Worm (Caenorhabditis elegans) whole organism, late embryonic: ENCODE data around the gene rcan-1.

ENCODE experiments used
- C08G9.2 ChIP-seq: sonication (generic microtip); optimal IDR thresholded peaks from 2 replicates; lab custom pipeline; 2016; ENCODE audit warnings: mild to moderate bottlenecking, missing genetic modification characterization, moderate library complexity, missing compliant biosample characterization
- C38D4.7 ChIP-seq: fragments of 200-800 bp; sonication (Bioruptor generic); optimal IDR thresholded peaks from 2 replicates; lab custom pipeline; 2018; ENCODE audit warnings: mild to moderate bottlenecking, missing genetic modification characterization, moderate library complexity, missing compliant biosample characterization
- K09A11.1 ChIP-seq: sonication (generic microtip); optimal IDR thresholded peaks from 2 replicates; lab custom pipeline; 2017; ENCODE audit warnings: antibody characterized with exemption, mild to moderate bottlenecking, missing genetic modification characterization, missing compliant biosample characterization; ENCODE audit not compliant: insufficient read depth
- T23F11.4 ChIP-seq: fragments of 200-800 bp; sonication (Bioruptor generic); optimal IDR thresholded peaks from 2 replicates; lab custom pipeline; 2018; ENCODE audit warnings: mild to moderate bottlenecking, missing genetic modification characterization, missing compliant biosample characterization
- Y22D7AL.16 ChIP-seq: sonication (generic microtip); optimal IDR thresholded peaks from 2 replicates; lab custom pipeline; 2016; ENCODE audit warnings: missing genetic modification characterization, missing compliant biosample characterization
- ahr-1 ChIP-seq: sonication (generic microtip); optimal IDR thresholded peaks from 2 replicates; lab custom pipeline; 2016; ENCODE audit warnings: missing genetic modification characterization, missing compliant biosample characterization
- ceh-18 ChIP-seq: sonication (generic microtip); optimal IDR thresholded peaks from 2 replicates; lab custom pipeline; 2016; ENCODE audit warnings: missing genetic modification characterization, missing compliant biosample characterization
- ceh-19 ChIP-seq: fragments of 200-800 bp; sonication (Bioruptor generic); optimal IDR thresholded peaks from 2 replicates; lab custom pipeline; 2018; ENCODE audit warnings: mild to moderate bottlenecking, missing genetic modification characterization, missing compliant biosample characterization
- ceh-30 ChIP-seq: fragments of 150-350 bp; optimal IDR thresholded peaks from 2 replicates; lab custom pipeline; 2014; ENCODE audit warnings: missing biosample characterization, missing genetic modification characterization
- ceh-31 ChIP-seq: sonication (generic microtip); optimal IDR thresholded peaks from 2 replicates; lab custom pipeline; 2016; ENCODE audit warnings: missing genetic modification characterization, missing compliant biosample characterization
- ceh-34 ChIP-seq: sonication (generic microtip); optimal IDR thresholded peaks from 2 replicates; lab custom pipeline; 2016; ENCODE audit warnings: mild to moderate bottlenecking, missing genetic modification characterization, missing compliant biosample characterization
- ceh-45 ChIP-seq: fragments of 200-800 bp; sonication (Bioruptor generic); IDR thresholded peaks from 2 replicates; pipeline ENCODE4 v1.3.6; 2022; ENCODE audit warnings: missing genetic modification reagents, missing genetic modification characterization, missing compliant biosample characterization
- ceh-48 ChIP-seq: sonication (generic microtip); optimal IDR thresholded peaks from 2 replicates; lab custom pipeline; 2016; ENCODE audit warnings: missing genetic modification characterization, inconsistent platforms, missing compliant biosample characterization
- che-1 ChIP-seq: sonication (generic microtip); optimal IDR thresholded peaks from 2 replicates; lab custom pipeline; 2016; ENCODE audit warnings: mild to moderate bottlenecking, missing genetic modification characterization, missing compliant biosample characterization
- dve-1 ChIP-seq: sonication (generic microtip); optimal IDR thresholded peaks from 2 replicates; lab custom pipeline; 2017; ENCODE audit warnings: antibody characterized with exemption, mild to moderate bottlenecking, missing genetic modification characterization, missing compliant biosample characterization
- elt-2 ChIP-seq: sonication (generic microtip); optimal IDR thresholded peaks from 2 replicates; lab custom pipeline; 2016; ENCODE audit warnings: missing genetic modification reagents, missing genetic modification characterization, missing compliant biosample characterization
- elt-4 ChIP-seq: sonication (generic microtip); optimal IDR thresholded peaks from 2 replicates; lab custom pipeline; 2016; ENCODE audit warnings: missing genetic modification characterization, missing compliant biosample characterization
- ets-4 ChIP-seq: sonication (generic microtip); optimal IDR thresholded peaks from 2 replicates; lab custom pipeline; 2016; ENCODE audit warnings: missing genetic modification characterization, missing compliant biosample characterization
- fax-1 ChIP-seq: sonication (generic microtip); optimal IDR thresholded peaks from 2 replicates; lab custom pipeline; 2016; ENCODE audit warnings: missing genotype, missing genetic modification characterization, missing compliant biosample characterization
- fkh-10 ChIP-seq: fragments of 150-350 bp; optimal IDR thresholded peaks from 2 replicates; lab custom pipeline; 2014; ENCODE audit warnings: missing biosample characterization, missing genetic modification reagents, missing genetic modification characterization
- gmeb-2 ChIP-seq: sonication (generic microtip); optimal IDR thresholded peaks from 2 replicates; lab custom pipeline; 2016; ENCODE audit warnings: missing genetic modification characterization, inconsistent platforms, missing compliant biosample characterization
- hlh-13 ChIP-seq: fragments of 200-800 bp; sonication (Bioruptor generic); optimal IDR thresholded peaks from 2 replicates; lab custom pipeline; 2018; ENCODE audit warnings: mild to moderate bottlenecking, missing genetic modification characterization, missing compliant biosample characterization
- hlh-15 ChIP-seq: sonication (generic microtip); optimal IDR thresholded peaks from 2 replicates; lab custom pipeline; 2016; ENCODE audit warnings: missing genetic modification characterization, missing compliant biosample characterization
- hlh-30 ChIP-seq: sonication (generic microtip); optimal IDR thresholded peaks from 2 replicates; lab custom pipeline; 2017; ENCODE audit warnings: antibody characterized with exemption, missing genetic modification characterization, missing compliant biosample characterization; ENCODE audit not compliant: insufficient read depth
- lin-11 ChIP-seq: fragments of 200-800 bp; sonication (Bioruptor generic); optimal IDR thresholded peaks from 2 replicates; lab custom pipeline; 2018; ENCODE audit warnings: mild to moderate bottlenecking, missing genetic modification characterization, missing compliant biosample characterization
- nfya-1 ChIP-seq: sonication (generic microtip); optimal IDR thresholded peaks from 2 replicates; lab custom pipeline; 2017; ENCODE audit warnings: missing genetic modification characterization, mild to moderate bottlenecking, missing compliant biosample characterization, antibody characterized with exemption, moderate library complexity
- odd-2 ChIP-seq: sonication (generic microtip); optimal IDR thresholded peaks from 2 replicates; lab custom pipeline; 2017; ENCODE audit warnings: antibody characterized with exemption, mild to moderate bottlenecking, missing genetic modification characterization, missing compliant biosample characterization
- pax-1 ChIP-seq: fragments of 150-350 bp; optimal IDR thresholded peaks from 2 replicates; lab custom pipeline; 2014; ENCODE audit warnings: missing biosample characterization, missing genetic modification characterization
- pha-2 ChIP-seq: sonication (generic microtip); optimal IDR thresholded peaks from 2 replicates; lab custom pipeline; 2017; ENCODE audit warnings: mild to moderate bottlenecking, missing genetic modification characterization, missing compliant biosample characterization
- pha-4 ChIP-seq: fragments of 150-350 bp; optimal IDR thresholded peaks from 2 replicates; lab custom pipeline; 2018; ENCODE audit warnings: missing biosample characterization, missing genetic modification reagents, missing genetic modification characterization
- pros-1 ChIP-seq: fragments of 150-350 bp; optimal IDR thresholded peaks from 2 replicates; lab custom pipeline; 2014; ENCODE audit warnings: missing biosample characterization, missing genetic modification reagents, missing genetic modification characterization
- ref-2 ChIP-seq: sonication (generic microtip); optimal IDR thresholded peaks from 2 replicates; lab custom pipeline; 2016; ENCODE audit warnings: missing genetic modification characterization, missing compliant biosample characterization
- rnt-1 ChIP-seq: sonication (generic microtip); optimal IDR thresholded peaks from 2 replicates; lab custom pipeline; 2016; ENCODE audit warnings: missing genetic modification characterization, missing compliant biosample characterization
- sdc-2 ChIP-seq: sonication (generic microtip); optimal IDR thresholded peaks from 2 replicates; lab custom pipeline; 2016; ENCODE audit warnings: missing genotype, missing genetic modification characterization, missing compliant biosample characterization
- sox-2 ChIP-seq: fragments of 200-800 bp; sonication (Bioruptor generic); IDR thresholded peaks from 2 replicates; pipeline ENCODE4 v1.3.6; 2022; ENCODE audit warnings: missing genetic modification reagents, missing genetic modification characterization, missing compliant biosample characterization
- tbx-2 ChIP-seq: sonication (generic microtip); optimal IDR thresholded peaks from 2 replicates; lab custom pipeline; 2016; ENCODE audit warnings: missing genetic modification characterization, missing compliant biosample characterization
- ttx-3 ChIP-seq: sonication (generic microtip); optimal IDR thresholded peaks from 2 replicates; lab custom pipeline; 2016; ENCODE audit warnings: missing genetic modification reagents, missing genetic modification characterization, missing compliant biosample characterization
- unc-42 ChIP-seq: sonication (generic microtip); optimal IDR thresholded peaks from 2 replicates; lab custom pipeline; 2016; ENCODE audit warnings: missing genotype, missing genetic modification characterization, missing compliant biosample characterization
- unc-55 ChIP-seq: sonication (generic microtip); optimal IDR thresholded peaks from 2 replicates; lab custom pipeline; 2017; ENCODE audit warnings: missing biosample characterization, missing genetic modification reagents, missing genetic modification characterization
- unc-86 ChIP-seq: sonication (generic microtip); optimal IDR thresholded peaks from 2 replicates; lab custom pipeline; 2016; ENCODE audit warnings: missing genetic modification characterization, missing compliant biosample characterization

rcan-1 gene

DNA sequence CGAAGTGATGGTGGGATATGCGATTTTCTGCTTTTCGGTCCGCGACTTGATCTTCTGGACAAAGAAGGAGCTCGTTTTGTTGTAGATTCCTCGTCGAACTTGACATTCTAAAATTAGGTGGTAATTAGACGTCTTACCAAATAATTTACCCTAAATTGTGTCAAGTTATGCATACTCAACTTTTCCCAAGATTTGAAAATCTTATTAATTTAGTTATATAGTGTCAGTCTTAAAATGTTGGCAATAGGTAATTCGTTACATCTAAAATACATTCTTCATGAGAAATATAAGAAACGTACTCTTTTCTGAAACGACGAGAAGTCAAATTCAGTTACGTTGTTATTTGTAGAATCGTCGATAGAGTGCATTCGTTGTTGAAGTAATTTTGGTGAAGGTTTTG, 23.6 kb upstream of the rcan-1 start:
- TF ChIP-seq pha-2 (tag; lab: Kevin White, UChicago), result no peak
- no peak for TF ChIP-seq fkh-10 (GFP tag; lab: Kevin White, UChicago)
- TF ChIP-seq odd-2, result no peak
- no peak for TF ChIP-seq hlh-15
- no peak for TF ChIP-seq ceh-30 (tag; lab: Kevin White, UChicago)
- no peak for TF ChIP-seq C38D4.7

- no peak for TF ChIP-seq sdc-2
- TF ChIP-seq K09A11.1 (tag; lab: Kevin White, UChicago), result peak; percentile 47
- peak; percentile 98 for TF ChIP-seq ceh-48
- TF ChIP-seq C38D4.7, result no peak
- peak; percentile 60 for TF ChIP-seq ceh-18 (tag; lab: Kevin White, UChicago)
- TF ChIP-seq rnt-1, result peak; percentile 5
- peak; percentile 69 for TF ChIP-seq dve-1 (tag; lab: Kevin White, UChicago)
- TF ChIP-seq nfya-1 (tag; lab: Kevin White, UChicago), result peak; percentile 87
- TF ChIP-seq hlh-13 (GFP tag; lab: Kevin White, UChicago), result no peak
- TF ChIP-seq pros-1 (tag; lab: Kevin White, UChicago), result peak; percentile 11
- TF ChIP-seq C08G9.2 (tag; lab: Kevin White, UChicago), result no peak
- peak; percentile 71 for TF ChIP-seq unc-55 (GFP tag; lab: Kevin White, UChicago)
- TF ChIP-seq tbx-2 (tag; lab: Kevin White, UChicago), result peak; percentile 29
- TF ChIP-seq Y22D7AL.16 (tag; lab: Kevin White, UChicago), result no peak
- peak; percentile 40 for TF ChIP-seq ets-4
- TF ChIP-seq unc-42 (tag; lab: Kevin White, UChicago), result peak; percentile 78
- peak; percentile 85 for TF ChIP-seq ceh-31 (tag; lab: Kevin White, UChicago)
- peak; percentile 56 for TF ChIP-seq hlh-30 (tag; lab: Kevin White, UChicago)
- no peak for TF ChIP-seq ceh-19
- TF ChIP-seq elt-2 (tag; lab: Kevin White, UChicago), result peak; percentile 24
- no peak for TF ChIP-seq lin-11 (tag; lab: Kevin White, UChicago)
- peak; percentile 46 for TF ChIP-seq ceh-34 (tag; lab: Kevin White, UChicago)
These were observed 22.3 kb upstream of the rcan-1 start, which contains the start of gene rpl-23 for ce11 chrIII:5706077-5706627. TSS of gene rpl-23 (minus strand) at chrIII:5706127.

DNA sequence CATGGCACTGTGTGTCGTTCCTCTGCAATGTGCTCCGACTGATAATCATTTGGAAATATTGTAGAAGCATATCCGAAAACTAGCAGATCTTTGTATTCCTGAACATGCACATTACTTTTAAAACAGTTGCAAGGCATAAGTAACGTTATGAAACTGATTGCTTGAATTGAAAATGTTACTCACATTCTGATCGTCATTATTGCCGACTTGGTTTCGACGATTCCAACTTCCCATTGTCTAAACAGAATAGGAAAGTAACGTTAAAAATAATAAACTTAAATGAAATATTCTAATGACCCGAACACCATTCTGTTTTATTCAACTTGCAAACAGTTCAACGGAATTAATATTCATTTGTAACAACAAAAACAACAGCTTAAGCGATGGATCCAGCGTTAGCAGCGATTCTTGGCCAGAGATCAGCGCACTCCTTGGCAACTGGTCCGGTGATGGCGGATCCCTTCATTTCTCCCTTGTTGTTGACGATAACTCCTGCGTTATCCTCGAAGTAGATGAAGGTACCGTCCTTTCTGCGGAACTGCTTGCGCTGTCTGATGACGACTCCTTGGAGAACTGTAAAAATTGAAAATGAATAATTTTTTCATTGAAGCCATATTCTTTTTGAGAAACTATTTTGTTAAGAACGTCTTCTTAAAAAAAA, 21.5 kb upstream of the rcan-1 start, which contains the start of gene swp-1:
TSS of gene swp-1 (minus strand) at position 298 of the 661 bp plus-strand sequence.
- TF ChIP-seq pax-1 (tag; lab: Kevin White, UChicago) (no peak), unc-86 (no peak), ceh-45 (GFP tag; lab: Robert Waterston, UW) (no peak), che-1 (tag; lab: Kevin White, UChicago) (no peak), tbx-2 (tag; lab: Kevin White, UChicago) (no peak), pha-4 (tag; lab: Kevin White, UChicago) (no peak), unc-55 (GFP tag; lab: Kevin White, UChicago) (no peak), odd-2 (no peak)

DNA sequence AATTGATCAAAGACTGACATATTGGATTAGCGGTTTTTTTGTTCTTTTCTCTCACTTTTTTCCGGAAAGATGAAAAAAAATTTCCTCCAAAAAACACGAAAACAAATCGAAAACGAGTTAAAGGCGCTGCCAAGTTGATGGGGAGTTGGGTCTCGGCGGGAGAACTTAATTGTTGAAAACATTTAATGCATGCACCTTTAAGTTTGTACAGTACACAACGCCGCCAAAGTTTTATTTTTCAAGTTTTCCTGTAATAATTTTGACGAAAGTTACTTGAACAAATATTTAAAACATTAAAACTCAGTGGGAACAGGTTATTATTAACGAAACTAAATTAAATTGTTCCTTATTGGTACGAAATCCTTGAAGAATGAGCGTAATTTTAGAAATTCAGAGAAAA, 17.6 kb upstream of the rcan-1 start:
- TF ChIP-seq fax-1 (tag; lab: Kevin White, UChicago) (no peak), elt-4 (tag; lab: Kevin White, UChicago) (no peak), ttx-3 (tag; lab: Kevin White, UChicago) (no peak), sox-2 (no peak), pha-4 (tag; lab: Kevin White, UChicago) (no peak), ref-2 (no peak), T23F11.4 (GFP tag; lab: Kevin White, UChicago) (no peak), unc-55 (GFP tag; lab: Kevin White, UChicago) (no peak), elt-2 (tag; lab: Kevin White, UChicago) (no peak), K09A11.1 (tag; lab: Kevin White, UChicago) (no peak), ahr-1 (no peak), ceh-30 (tag; lab: Kevin White, UChicago) (no peak), hlh-13 (GFP tag; lab: Kevin White, UChicago) (no peak), pha-2 (tag; lab: Kevin White, UChicago) (no peak), gmeb-2 (tag; lab: Kevin White, UChicago) (no peak), unc-42 (tag; lab: Kevin White, UChicago) (no peak)
